Fruit fly (Drosophila melanogaster): Measurements from ENCODE around the gene Ptp69D.

DNA sequence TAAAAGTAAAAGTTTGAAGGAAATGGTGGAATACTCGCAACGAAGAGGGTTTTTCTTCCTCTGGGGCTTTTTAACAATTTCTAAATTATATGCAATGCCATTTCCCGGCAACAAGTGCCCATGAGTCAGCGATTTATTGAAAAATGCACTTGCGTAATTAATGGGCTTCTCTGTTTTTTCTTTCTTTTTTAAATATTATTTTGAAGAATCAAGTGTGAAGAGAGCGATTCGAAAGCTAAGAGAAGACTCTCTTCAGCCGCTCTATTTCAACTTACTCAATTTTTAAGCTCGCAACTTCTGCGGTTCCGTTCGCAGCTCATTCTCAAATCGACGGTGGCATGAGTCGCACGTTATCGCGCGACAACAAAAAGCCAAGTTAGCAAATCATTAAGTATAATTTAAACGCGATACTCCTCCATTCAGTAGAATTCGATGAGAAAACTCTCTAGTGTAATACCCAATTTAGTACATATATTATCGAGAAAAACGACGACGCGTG is 55.2 kb downstream of the Ptp69D start, which contains the start of gene CG42709:
- TF ChIP-seq pan (optimal IDR thresholded peaks at IDR 0.05) (no peak), CG8478 (optimal IDR thresholded peaks at IDR 0.05) (no peak)

Data from whole organism.